Fruit fly (Drosophila melanogaster) whole organism, wandering third instar larva: ENCODE results near the gene udt.
A peak's percentile ranks its signal among the peaks of the same experiment; 100 is the strongest.

Source experiments
- Abd-B ChIP-seq: fragments of >200 bp; optimal IDR thresholded peaks from 2 replicates; lab custom pipeline; 2017; ENCODE audit warnings: missing biosample characterization, missing genetic modification characterization
- CG32264 ChIP-seq: fragments of 200-800 bp; sonication (Bioruptor generic); optimal IDR thresholded peaks from 2 replicates; lab custom pipeline; 2016; ENCODE audit warnings: missing biosample characterization, missing genetic modification characterization
- CG9705 ChIP-seq: fragments of 200-800 bp; sonication (Bioruptor generic); optimal IDR thresholded peaks from 2 replicates; lab custom pipeline; 2018; ENCODE audit warnings: missing biosample characterization, mild to moderate bottlenecking, missing genetic modification characterization
- CrebA ChIP-seq: fragments of 200-800 bp; sonication (Bioruptor generic); optimal IDR thresholded peaks from 2 replicates; lab custom pipeline; 2016; ENCODE audit warnings: missing biosample characterization, mild to moderate bottlenecking, missing genetic modification characterization, borderline replicate concordance
- Dfd ChIP-seq: fragments of >200 bp; optimal IDR thresholded peaks from 2 replicates; lab custom pipeline; 2017; ENCODE audit warnings: missing biosample characterization, missing genetic modification characterization
- Dif ChIP-seq: fragments of 200-275, 200-300 bp; sonication (Bioruptor generic); optimal IDR thresholded peaks from 2 replicates; lab custom pipeline; 2018; ENCODE audit warnings: missing biosample characterization, missing genetic modification characterization; ENCODE audit not compliant: partially characterized antibody
- GATAd ChIP-seq: sonication (Bioruptor generic); optimal IDR thresholded peaks from 2 replicates; lab custom pipeline; 2016; ENCODE audit warnings: missing biosample characterization, missing genetic modification characterization
- HLH106 ChIP-seq: fragments of 200-800 bp; optimal IDR thresholded peaks from 3 replicates; lab custom pipeline; 2019; ENCODE audit warnings: missing biosample characterization, mild to moderate bottlenecking, missing genetic modification characterization, moderate library complexity
- Hnf4 ChIP-seq: fragments of 200-800 bp; sonication (Bioruptor generic); optimal IDR thresholded peaks from 2 replicates; lab custom pipeline; 2016; ENCODE audit warnings: missing biosample characterization, mild to moderate bottlenecking, missing genetic modification characterization
- Hr78 ChIP-seq: fragments of >200 bp; optimal IDR thresholded peaks from 2 replicates; lab custom pipeline; 2017; ENCODE audit warnings: missing biosample characterization, missing genetic modification characterization
- Hr83 ChIP-seq: fragments of 200-300 bp; sonication (Bioruptor generic); optimal IDR thresholded peaks from 2 replicates; lab custom pipeline; 2016; ENCODE audit warnings: missing biosample characterization, mild to moderate bottlenecking, missing genetic modification characterization, moderate library complexity; ENCODE audit not compliant: poor library complexity, severe bottlenecking
- Jra ChIP-seq: sonication (Bioruptor generic); optimal IDR thresholded peaks from 2 replicates; lab custom pipeline; 2016; ENCODE audit warnings: missing biosample characterization, missing genetic modification characterization
- Mio ChIP-seq: sonication (Bioruptor generic); optimal IDR thresholded peaks from 2 replicates; lab custom pipeline; 2016; ENCODE audit warnings: missing biosample characterization, missing genetic modification characterization
- Myc ChIP-seq: fragments of >200 bp; optimal IDR thresholded peaks from 2 replicates; lab custom pipeline; 2017
- N ChIP-seq: fragments of >200 bp; optimal IDR thresholded peaks from 2 replicates; lab custom pipeline; 2018; ENCODE audit warnings: missing biosample characterization, missing external identifiers, missing genetic modification characterization
- OdsH ChIP-seq: fragments of 200-800 bp; sonication (Bioruptor generic); optimal IDR thresholded peaks from 2 replicates; lab custom pipeline; 2016; ENCODE audit warnings: missing biosample characterization, mild to moderate bottlenecking, missing genetic modification characterization
- Rel ChIP-seq, 2 experiments: fragments of 200-800 bp; sonication (Bioruptor generic) in 1 of 2; optimal IDR thresholded peaks; 2 replicates in 1 of 2; 3 replicates in 1 of 2; lab custom pipeline; 2016 to 2019; ENCODE audit warnings: mild to moderate bottlenecking in 2 of 2, missing biosample characterization in 2 of 2, missing genetic modification characterization in 2 of 2, moderate library complexity in 1 of 2
- Sp1 ChIP-seq: fragments of 200-800 bp; sonication (Bioruptor generic); optimal IDR thresholded peaks from 3 replicates; lab custom pipeline; 2019; ENCODE audit warnings: missing biosample characterization, mild to moderate bottlenecking, missing genetic modification characterization, moderate library complexity
- br ChIP-seq: fragments of 200-800 bp; sonication (Bioruptor generic); optimal IDR thresholded peaks from 2 replicates; lab custom pipeline; 2016; ENCODE audit warnings: missing biosample characterization, missing genetic modification characterization
- brk ChIP-seq: fragments of 200-800 bp; sonication (Bioruptor generic); optimal IDR thresholded peaks from 2 replicates; lab custom pipeline; 2016; ENCODE audit warnings: missing biosample characterization, mild to moderate bottlenecking, missing genetic modification characterization
- dl ChIP-seq, 2 experiments: fragments of 175-275, 200-275 bp in 1 of 2; fragments of 200-275 bp in 1 of 2; sonication (Bioruptor generic); optimal IDR thresholded peaks; lab custom pipeline; 2018; ENCODE audit warnings: mild to moderate bottlenecking in 2 of 2, missing biosample characterization in 2 of 2, missing genetic modification characterization in 2 of 2, moderate library complexity in 2 of 2; ENCODE audit not compliant: partially characterized antibody in 2 of 2, insufficient read depth in 1 of 2
- dmrt93B ChIP-seq: fragments of 200-800 bp; sonication (Bioruptor generic); optimal IDR thresholded peaks from 2 replicates; lab custom pipeline; 2018; ENCODE audit warnings: missing biosample characterization, mild to moderate bottlenecking, missing genetic modification characterization
- dsf ChIP-seq: sonication (Bioruptor generic); optimal IDR thresholded peaks from 2 replicates; lab custom pipeline; 2016; ENCODE audit warnings: missing biosample characterization, missing genetic modification characterization, borderline replicate concordance
- ey ChIP-seq: fragments of 200-800 bp; sonication (Bioruptor generic); optimal IDR thresholded peaks from 2 replicates; lab custom pipeline; 2016; ENCODE audit warnings: missing biosample characterization, missing genetic modification characterization
- foxo ChIP-seq, 2 experiments: fragments of 200-800 bp; sonication (Bioruptor generic); optimal IDR thresholded peaks; 2 replicates in 1 of 2; 3 replicates in 1 of 2; lab custom pipeline; 2016 to 2017; ENCODE audit warnings: missing biosample characterization in 2 of 2, missing genetic modification characterization in 2 of 2
- fru ChIP-seq: fragments of 200-800 bp; sonication (Bioruptor generic); optimal IDR thresholded peaks from 3 replicates; lab custom pipeline; 2016; ENCODE audit warnings: missing biosample characterization, mild to moderate bottlenecking, missing genetic modification characterization
- h ChIP-seq: fragments of 200-800 bp; sonication (Bioruptor generic); optimal IDR thresholded peaks from 3 replicates; lab custom pipeline; 2016; ENCODE audit warnings: missing biosample characterization, mild to moderate bottlenecking, missing genetic modification characterization
- lola ChIP-seq: fragments of >200 bp; optimal IDR thresholded peaks from 2 replicates; lab custom pipeline; 2017; ENCODE audit warnings: missing biosample characterization, missing genetic modification characterization
- pan ChIP-seq: fragments of >200 bp; optimal IDR thresholded peaks from 2 replicates; lab custom pipeline; 2017
- psq ChIP-seq: fragments of 200-800 bp; sonication (Bioruptor generic); optimal IDR thresholded peaks from 3 replicates; lab custom pipeline; 2017; ENCODE audit warnings: missing biosample characterization, mild to moderate bottlenecking, missing genetic modification characterization, moderate library complexity
- rgr ChIP-seq: fragments of 200-800 bp; sonication (Bioruptor generic); optimal IDR thresholded peaks from 3 replicates; lab custom pipeline; 2016; ENCODE audit warnings: missing biosample characterization, mild to moderate bottlenecking, missing genetic modification characterization
- sage ChIP-seq: fragments of 200-800 bp; sonication (Bioruptor generic); optimal IDR thresholded peaks from 2 replicates; lab custom pipeline; 2016; ENCODE audit warnings: missing biosample characterization, mild to moderate bottlenecking, missing genetic modification characterization
- sv ChIP-seq: fragments of 200-800 bp; sonication (Bioruptor generic); optimal IDR thresholded peaks from 3 replicates; lab custom pipeline; 2016; ENCODE audit warnings: missing biosample characterization, missing genetic modification characterization
- tai ChIP-seq: sonication (Bioruptor generic); optimal IDR thresholded peaks from 2 replicates; lab custom pipeline; 2016; ENCODE audit warnings: missing biosample characterization, missing genetic modification characterization
- usp ChIP-seq: fragments of >200 bp; optimal IDR thresholded peaks from 2 replicates; lab custom pipeline; 2017; ENCODE audit warnings: missing biosample characterization, missing genetic modification characterization
- woc ChIP-seq: sonication (Bioruptor generic); optimal IDR thresholded peaks from 2 replicates; lab custom pipeline; 2016; ENCODE audit warnings: missing biosample characterization, mild to moderate bottlenecking, missing genetic modification characterization

The udt gene

dm6 chr3R:23730472-23730801, 32.6 kb downstream of the udt start:
- TF ChIP-seq Dfd (GFP tag; lab: Kevin White, UChicago): no peak
- no peak for TF ChIP-seq Myc (lab: Kevin White, UChicago)
- no peak for TF ChIP-seq CrebA
- TF ChIP-seq Rel (GFP tag; optimal IDR thresholded peaks at IDR 0.05; lab: Kevin White, UChicago): no peak
- peak; percentile 97 for TF ChIP-seq Rel (tag; optimal IDR thresholded peaks at IDR 0.05; lab: Kevin White, UChicago)
- TF ChIP-seq, all 38 proteins: peak for 1

- TF ChIP-seq br (peak; percentile 14), N (GFP tag; lab: Kevin White, UChicago) (no peak), Hnf4 (GFP tag; lab: Kevin White, UChicago) (peak; percentile 2), OdsH (GFP tag; lab: Kevin White, UChicago) (no peak), CG9705 (GFP tag; lab: Kevin White, UChicago) (no peak), GATAd (GFP tag; lab: Kevin White, UChicago) (no peak), psq (no peak), CG32264 (GFP tag; lab: Kevin White, UChicago) (no peak), Dfd (GFP tag; lab: Kevin White, UChicago) (no peak), Jra (no peak), Myc (lab: Kevin White, UChicago) (no peak), dmrt93B (GFP tag; lab: Kevin White, UChicago) (no peak), brk (GFP tag; lab: Kevin White, UChicago) (peak; percentile 52), Sp1 (GFP tag; lab: Kevin White, UChicago) (peak; percentile 9), dsf (no peak), tai (GFP tag; lab: Kevin White, UChicago) (no peak), HLH106 (tag; lab: Kevin White, UChicago) (peak; percentile 8), sv (GFP tag; lab: Kevin White, UChicago) (no peak), Mio (GFP tag; lab: Kevin White, UChicago) (no peak), CrebA (no peak), usp (no peak), fru (GFP tag; lab: Kevin White, UChicago) (peak; percentile 14), sage (GFP tag; lab: Kevin White, UChicago) (no peak), Abd-B (no peak), dl (GFP tag; optimal IDR thresholded peaks at IDR 0.05; lab: Kevin White, UChicago; ENCODE audit: insufficient read depth in 1 of 2, partially characterized antibody in 2 of 2) (no peak), woc (GFP tag; lab: Kevin White, UChicago) (no peak), h (peak; percentile 40), pan (lab: Kevin White, UChicago) (no peak), Hr78 (GFP tag; lab: Kevin White, UChicago) (no peak), Rel (GFP tag; optimal IDR thresholded peaks at IDR 0.05; lab: Kevin White, UChicago) (no peak), Rel (tag; optimal IDR thresholded peaks at IDR 0.05; lab: Kevin White, UChicago) (peak; percentile 5), foxo (GFP tag; optimal IDR thresholded peaks at IDR 0.05; lab: Kevin White, UChicago) (peak in 1 of 2 experiments; percentile 15), lola (GFP tag; lab: Kevin White, UChicago) (no peak), Dif (GFP tag; lab: Kevin White, UChicago) (peak; percentile 40), ey (GFP tag; lab: Kevin White, UChicago) (no peak), Hr83 (no peak), rgr (no peak)
Measured at dm6 chr3R:23729632-23730471, 33.2 kb downstream of the udt start.

DNA sequence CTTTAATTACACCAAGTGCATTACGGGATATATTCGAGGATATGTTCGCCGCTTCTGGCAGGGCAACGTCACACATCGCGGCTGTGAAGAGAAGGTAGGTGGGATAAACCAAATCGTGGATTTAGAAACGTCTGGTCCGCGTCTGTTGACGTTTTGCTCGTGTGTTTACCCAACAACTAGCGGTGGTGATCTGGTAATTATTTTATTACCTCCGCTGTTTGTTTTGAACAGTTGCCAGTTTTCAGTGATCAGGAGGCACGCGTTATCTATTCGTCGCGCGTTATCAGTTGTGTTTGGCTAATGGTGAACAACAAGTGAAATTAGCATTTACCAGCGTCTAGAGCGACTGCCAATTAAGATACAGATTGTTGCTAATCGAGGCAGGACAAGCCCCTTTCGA, 34.0 kb downstream of the udt start:
- no peak for TF ChIP-seq CrebA
- TF ChIP-seq h: no peak
- no peak for TF ChIP-seq Abd-B
- peak; percentile 15 for TF ChIP-seq rgr
- no peak for TF ChIP-seq Hr78 (GFP tag; lab: Kevin White, UChicago)
- TF ChIP-seq Hr83: peak; percentile 24
